Worm (Caenorhabditis elegans) whole organism, late embryonic: Measurements from ENCODE around the gene sru-2.

Source experiments
- C38D4.7 ChIP-seq: fragments of 200-800 bp; sonication (Bioruptor generic); optimal IDR thresholded peaks from 2 replicates; lab custom pipeline; 2018; ENCODE audit warnings: mild to moderate bottlenecking, missing genetic modification characterization, moderate library complexity, missing compliant biosample characterization
- F13H6.1 ChIP-seq: sonication (generic microtip); optimal IDR thresholded peaks from 2 replicates; lab custom pipeline; 2016; ENCODE audit warnings: missing genetic modification characterization, missing compliant biosample characterization
- ceh-14 ChIP-seq: sonication (generic microtip); optimal IDR thresholded peaks from 2 replicates; lab custom pipeline; 2016; ENCODE audit warnings: missing genotype, missing genetic modification characterization, missing compliant biosample characterization
- ceh-2 ChIP-seq: sonication (generic microtip); optimal IDR thresholded peaks from 2 replicates; lab custom pipeline; 2016; ENCODE audit warnings: missing genotype, missing genetic modification characterization, missing compliant biosample characterization
- ceh-31 ChIP-seq: sonication (generic microtip); optimal IDR thresholded peaks from 2 replicates; lab custom pipeline; 2016; ENCODE audit warnings: missing genetic modification characterization, missing compliant biosample characterization
- ceh-34 ChIP-seq: sonication (generic microtip); optimal IDR thresholded peaks from 2 replicates; lab custom pipeline; 2016; ENCODE audit warnings: mild to moderate bottlenecking, missing genetic modification characterization, missing compliant biosample characterization
- ceh-9 ChIP-seq: sonication (generic microtip); optimal IDR thresholded peaks from 2 replicates; lab custom pipeline; 2016; ENCODE audit warnings: mild to moderate bottlenecking, missing genetic modification characterization, inconsistent platforms, missing compliant biosample characterization
- che-1 ChIP-seq: sonication (generic microtip); optimal IDR thresholded peaks from 2 replicates; lab custom pipeline; 2016; ENCODE audit warnings: mild to moderate bottlenecking, missing genetic modification characterization, missing compliant biosample characterization
- dmd-4 ChIP-seq: sonication (generic microtip); optimal IDR thresholded peaks from 2 replicates; lab custom pipeline; 2016; ENCODE audit warnings: borderline replicate concordance, missing genetic modification characterization, missing compliant biosample characterization
- elt-2 ChIP-seq: sonication (generic microtip); optimal IDR thresholded peaks from 2 replicates; lab custom pipeline; 2016; ENCODE audit warnings: missing genetic modification reagents, missing genetic modification characterization, missing compliant biosample characterization
- ets-4 ChIP-seq: sonication (generic microtip); optimal IDR thresholded peaks from 2 replicates; lab custom pipeline; 2016; ENCODE audit warnings: missing genetic modification characterization, missing compliant biosample characterization
- eyg-1 ChIP-seq: sonication (generic microtip); optimal IDR thresholded peaks from 2 replicates; lab custom pipeline; 2016; ENCODE audit warnings: missing genotype, missing genetic modification characterization, missing compliant biosample characterization
- fkh-10 ChIP-seq: fragments of 150-350 bp; optimal IDR thresholded peaks from 2 replicates; lab custom pipeline; 2014; ENCODE audit warnings: missing biosample characterization, missing genetic modification reagents, missing genetic modification characterization
- fkh-6 ChIP-seq: sonication (generic microtip); optimal IDR thresholded peaks from 2 replicates; lab custom pipeline; 2016; ENCODE audit warnings: missing genetic modification characterization, missing compliant biosample characterization
- gmeb-2 ChIP-seq: sonication (generic microtip); optimal IDR thresholded peaks from 2 replicates; lab custom pipeline; 2016; ENCODE audit warnings: missing genetic modification characterization, inconsistent platforms, missing compliant biosample characterization
- hlh-13 ChIP-seq: fragments of 200-800 bp; sonication (Bioruptor generic); optimal IDR thresholded peaks from 2 replicates; lab custom pipeline; 2018; ENCODE audit warnings: mild to moderate bottlenecking, missing genetic modification characterization, missing compliant biosample characterization
- madf-2 ChIP-seq: sonication (generic microtip); optimal IDR thresholded peaks from 2 replicates; lab custom pipeline; 2017; ENCODE audit warnings: missing genetic modification characterization, missing compliant biosample characterization
- nhr-11 ChIP-seq: fragments of 150-350 bp; optimal IDR thresholded peaks from 2 replicates; lab custom pipeline; 2014; ENCODE audit warnings: missing biosample characterization, missing genetic modification characterization
- odd-2 ChIP-seq: sonication (generic microtip); optimal IDR thresholded peaks from 2 replicates; lab custom pipeline; 2017; ENCODE audit warnings: antibody characterized with exemption, mild to moderate bottlenecking, missing genetic modification characterization, missing compliant biosample characterization
- pag-3 ChIP-seq: sonication (generic microtip); optimal IDR thresholded peaks from 2 replicates; lab custom pipeline; 2016; ENCODE audit warnings: missing compliant biosample characterization, missing genetic modification characterization, borderline replicate concordance
- pat-9 ChIP-seq: fragments of 200-800 bp; sonication (Bioruptor generic); optimal IDR thresholded peaks from 2 replicates; lab custom pipeline; 2018; ENCODE audit warnings: mild to moderate bottlenecking, missing genetic modification characterization, moderate library complexity, missing compliant biosample characterization
- pqm-1 ChIP-seq: sonication (generic microtip); optimal IDR thresholded peaks from 2 replicates; lab custom pipeline; 2016; ENCODE audit warnings: missing genetic modification characterization, missing compliant biosample characterization
- pros-1 ChIP-seq: fragments of 150-350 bp; optimal IDR thresholded peaks from 2 replicates; lab custom pipeline; 2014; ENCODE audit warnings: missing biosample characterization, missing genetic modification reagents, missing genetic modification characterization
- sdc-2 ChIP-seq: sonication (generic microtip); optimal IDR thresholded peaks from 2 replicates; lab custom pipeline; 2016; ENCODE audit warnings: missing genotype, missing genetic modification characterization, missing compliant biosample characterization
- sox-2 ChIP-seq: fragments of 200-800 bp; sonication (Bioruptor generic); IDR thresholded peaks from 2 replicates; pipeline ENCODE4 v1.3.6; 2022; ENCODE audit warnings: missing genetic modification reagents, missing genetic modification characterization, missing compliant biosample characterization
- sox-4 ChIP-seq: sonication (generic microtip); optimal IDR thresholded peaks from 2 replicates; lab custom pipeline; 2017; ENCODE audit warnings: mild to moderate bottlenecking, missing genetic modification characterization, inconsistent platforms, missing compliant biosample characterization
- syd-9 ChIP-seq: sonication (generic microtip); optimal IDR thresholded peaks from 2 replicates; lab custom pipeline; 2016; ENCODE audit warnings: mild to moderate bottlenecking, missing genetic modification characterization, moderate library complexity, missing compliant biosample characterization
- tbx-2 ChIP-seq: sonication (generic microtip); optimal IDR thresholded peaks from 2 replicates; lab custom pipeline; 2016; ENCODE audit warnings: missing genetic modification characterization, missing compliant biosample characterization
- tbx-7 ChIP-seq: sonication (generic microtip); optimal IDR thresholded peaks from 2 replicates; lab custom pipeline; 2016; ENCODE audit warnings: missing genotype, missing genetic modification characterization, missing compliant biosample characterization
- unc-3 ChIP-seq, 2 experiments: fragments of 200-800 bp in 1 of 2; sonication (Bioruptor generic) in 1 of 2; sonication (generic microtip) in 1 of 2; conservative IDR thresholded peaks in 1 of 2; optimal IDR thresholded peaks in 1 of 2; 2 replicates each; pipeline versions ENCODE4 v1.3.6 to Lab custom; 2016 to 2022; ENCODE audit warnings: missing compliant biosample characterization in 2 of 2, missing genetic modification characterization in 2 of 2, missing genetic modification reagents in 1 of 2
- unc-42 ChIP-seq: sonication (generic microtip); optimal IDR thresholded peaks from 2 replicates; lab custom pipeline; 2016; ENCODE audit warnings: missing genotype, missing genetic modification characterization, missing compliant biosample characterization
- unc-55 ChIP-seq: sonication (generic microtip); optimal IDR thresholded peaks from 2 replicates; lab custom pipeline; 2017; ENCODE audit warnings: missing biosample characterization, missing genetic modification reagents, missing genetic modification characterization
- ztf-16 ChIP-seq: sonication (generic microtip); optimal IDR thresholded peaks from 2 replicates; lab custom pipeline; 2017; ENCODE audit warnings: missing genetic modification characterization, missing compliant biosample characterization

sru-2 gene

DNA sequence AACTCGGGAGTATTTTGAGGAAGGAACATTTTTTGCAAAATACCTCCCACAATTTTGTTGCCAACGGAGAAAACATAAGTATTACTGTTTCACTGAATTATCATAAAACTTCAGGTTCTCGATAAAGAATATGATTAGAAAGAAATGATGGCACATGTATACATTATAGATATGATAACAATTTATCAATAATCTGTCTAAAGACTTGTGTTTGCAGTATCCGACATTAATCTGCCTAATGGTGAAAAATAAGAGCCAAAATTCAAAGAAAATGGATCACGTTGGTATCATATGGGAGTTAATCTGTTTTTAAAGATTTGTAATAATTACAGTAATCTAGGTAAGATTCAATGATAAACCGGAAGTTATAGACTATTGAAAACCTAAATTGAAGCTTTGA lies 34.6 kb downstream of the sru-2 start:
- no peak for TF ChIP-seq ceh-34 (tag; lab: Kevin White, UChicago)
- TF ChIP-seq gmeb-2 (tag; lab: Kevin White, UChicago) = no peak
- peak; percentile 52 for TF ChIP-seq elt-2 (tag; lab: Kevin White, UChicago)
- TF ChIP-seq, all 69 proteins: peak for 1

DNA sequence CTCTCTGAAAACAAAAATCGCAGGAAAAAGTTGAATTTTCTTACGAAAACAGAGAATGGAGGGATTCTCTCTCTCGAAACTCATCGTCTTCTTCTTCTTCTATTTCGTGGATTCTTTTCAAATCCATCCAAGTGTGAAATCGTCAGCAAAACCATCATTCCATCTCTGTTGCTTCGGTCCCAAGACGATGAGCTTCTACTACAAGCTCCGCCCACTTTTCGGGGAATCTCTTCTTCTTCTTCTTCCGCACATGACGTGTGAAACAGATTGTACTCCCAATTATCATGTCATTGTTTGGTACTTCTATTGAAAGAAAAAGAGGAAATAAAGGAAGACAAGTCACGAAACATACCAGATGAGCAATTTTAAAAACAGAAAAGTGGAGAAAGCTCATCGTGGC lies 37.1 kb downstream of the sru-2 start:
- TF ChIP-seq ceh-14 (tag; lab: Kevin White, UChicago) (no peak), ceh-31 (tag; lab: Kevin White, UChicago) (peak; percentile 52)

DNA sequence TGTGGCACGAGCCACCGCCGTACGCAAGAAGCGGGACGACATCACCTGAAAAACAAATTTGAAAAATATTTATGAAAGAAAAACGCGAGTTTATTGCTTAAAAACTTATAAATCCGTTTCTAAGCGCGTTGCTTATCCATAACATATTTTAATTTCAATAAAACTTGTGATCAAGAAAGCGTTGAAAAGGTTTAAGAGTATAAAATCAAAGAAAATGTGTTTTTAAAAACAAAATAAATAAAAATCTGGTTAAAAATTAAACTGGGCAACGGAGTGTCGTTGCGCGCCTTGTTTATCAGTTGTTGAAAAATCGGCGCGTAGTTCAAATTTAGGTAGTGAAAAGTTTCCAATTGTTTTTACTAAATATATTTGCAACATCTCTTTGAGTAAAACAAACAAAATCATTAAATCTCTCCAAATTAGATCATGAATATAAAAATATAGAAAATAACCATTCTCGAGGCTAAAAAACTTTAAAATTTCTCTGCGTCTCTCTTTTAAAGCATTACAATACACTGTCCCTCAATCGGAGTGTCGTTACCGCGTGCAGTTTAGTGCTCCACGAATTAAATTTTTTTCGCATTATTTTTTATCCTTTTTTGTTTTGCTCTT lies 38.9 kb downstream of the sru-2 start, which contains the start of gene ndua-5:
TSS of gene ndua-5 (minus strand) at position 51 of the 612 bp plus-strand sequence.
- no peak for TF ChIP-seq ceh-14 (tag; lab: Kevin White, UChicago)
- peak; percentile 60 for TF ChIP-seq unc-42 (tag; lab: Kevin White, UChicago)

DNA sequence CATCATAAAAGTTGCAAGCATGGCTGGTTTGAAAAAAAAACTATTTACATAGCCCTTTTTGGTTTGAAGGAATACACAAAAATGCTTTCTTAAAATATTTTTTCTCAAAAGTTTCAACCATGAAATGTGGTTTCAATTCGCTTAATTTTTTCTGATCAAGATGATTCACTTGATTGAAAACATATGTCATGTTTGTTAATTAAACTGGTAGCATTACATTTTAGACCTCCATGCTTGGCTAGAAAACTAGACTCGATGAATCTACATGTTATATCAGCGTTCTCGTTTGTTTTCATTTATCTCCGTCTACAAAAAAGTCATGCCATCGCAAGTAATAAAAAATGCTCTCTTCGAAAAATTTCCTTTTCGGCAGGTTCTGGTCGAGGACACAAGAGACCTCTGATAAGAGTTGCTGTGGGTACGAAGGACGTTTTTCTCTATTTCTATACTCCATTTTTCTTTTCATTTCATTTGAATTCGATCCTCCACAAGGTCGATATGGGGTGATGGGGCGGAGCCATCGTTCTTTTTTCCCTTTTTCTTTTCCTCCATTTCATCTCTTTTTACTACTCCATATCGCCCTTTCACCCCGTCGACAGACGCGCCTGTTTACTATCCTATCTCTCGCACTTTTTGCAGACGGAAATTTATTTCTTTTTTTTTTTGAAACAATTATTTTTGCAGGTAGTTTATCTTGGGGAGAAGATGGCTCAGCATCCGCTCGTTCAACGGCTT lies 39.8 kb downstream of the sru-2 start, which contains the start of gene elo-1:
TSS of gene elo-1 (plus strand) at position 685 of the 735 bp plus-strand sequence.
- TF ChIP-seq C38D4.7 (GFP tag; lab: Kevin White, UChicago) (no peak), ceh-2 (tag; lab: Kevin White, UChicago) (no peak), pag-3 (no peak), hlh-13 (no peak), unc-55 (GFP tag; lab: Kevin White, UChicago) (no peak), tbx-2 (no peak), syd-9 (tag; lab: Kevin White, UChicago) (no peak), fkh-10 (GFP tag; lab: Kevin White, UChicago) (no peak), odd-2 (no peak), ceh-14 (tag; lab: Kevin White, UChicago) (no peak), unc-3 (GFP tag; conservative IDR thresholded peaks at IDR 0.05; lab: Robert Waterston, UW) (no peak), unc-3 (tag; optimal IDR thresholded peaks at IDR 0.05; lab: Kevin White, UChicago) (no peak), pqm-1 (tag; lab: Kevin White, UChicago) (no peak), tbx-7 (tag; lab: Kevin White, UChicago) (no peak), ets-4 (tag; lab: Kevin White, UChicago) (no peak), dmd-4 (tag; lab: Kevin White, UChicago) (no peak), nhr-11 (tag; lab: Kevin White, UChicago) (no peak)
- TF ChIP-seq, all 69 proteins: peak for 0

DNA sequence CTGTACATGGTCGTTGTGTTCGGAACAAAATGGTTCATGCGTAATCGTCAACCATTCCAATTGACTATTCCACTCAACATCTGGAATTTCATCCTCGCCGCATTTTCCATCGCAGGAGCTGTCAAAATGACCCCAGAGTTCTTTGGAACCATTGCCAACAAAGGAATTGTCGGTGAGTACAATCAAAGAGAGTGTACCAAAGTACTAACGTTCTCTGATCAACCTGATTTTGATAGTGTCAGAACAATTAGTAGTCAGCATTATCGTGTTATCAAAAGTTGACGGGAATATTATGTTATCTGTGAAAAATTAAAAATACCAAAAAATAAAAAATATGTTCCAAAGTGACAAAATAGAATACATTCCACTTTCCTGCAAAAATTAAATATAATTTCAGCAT lies 40.9 kb downstream of the sru-2 start:
- TF ChIP-seq fkh-6 (no peak), gmeb-2 (tag; lab: Kevin White, UChicago) (no peak), ztf-16 (no peak), pros-1 (tag; lab: Kevin White, UChicago) (no peak), sox-4 (tag; lab: Kevin White, UChicago) (no peak), eyg-1 (tag; lab: Kevin White, UChicago) (no peak), hlh-13 (no peak), sdc-2 (tag; lab: Kevin White, UChicago) (no peak), madf-2 (tag; lab: Kevin White, UChicago) (no peak), ets-4 (tag; lab: Kevin White, UChicago) (no peak), che-1 (tag; lab: Kevin White, UChicago) (no peak), ceh-14 (tag; lab: Kevin White, UChicago) (no peak), pat-9 (tag; lab: Kevin White, UChicago) (no peak), C38D4.7 (GFP tag; lab: Kevin White, UChicago) (no peak), ceh-9 (tag; lab: Kevin White, UChicago) (no peak), F13H6.1 (tag; lab: Kevin White, UChicago) (no peak), sox-2 (GFP tag; lab: Robert Waterston, UW) (no peak)
- TF ChIP-seq, all 69 proteins: peak for 0
